Fruit fly (Drosophila melanogaster) whole organism, embryonic: ENCODE results near the gene CG32719.

ENCODE experiments used
- CG10366 ChIP-seq: fragments of 200-800 bp; sonication (Bioruptor generic); IDR thresholded peaks from 2 replicates; pipeline ENCODE4 v1.3.6; 2022; ENCODE audit warnings: missing biosample characterization, missing genetic modification characterization
- CG11093 ChIP-seq: fragments of 200-800 bp; sonication (Bioruptor generic); IDR thresholded peaks from 3 replicates; pipeline ENCODE4 v1.3.6; 2022; ENCODE audit warnings: missing biosample characterization, missing genetic modification characterization
- CG11504 ChIP-seq: fragments of 200-800 bp; sonication (Bioruptor generic); optimal IDR thresholded peaks from 3 replicates; lab custom pipeline; 2019; ENCODE audit warnings: missing biosample characterization, mild to moderate bottlenecking, missing genetic modification characterization, moderate library complexity
- CG12391 ChIP-seq: fragments of 200-800 bp; sonication (Bioruptor generic); optimal IDR thresholded peaks from 3 replicates; lab custom pipeline; 2018; ENCODE audit warnings: missing biosample characterization, mild to moderate bottlenecking, missing genetic modification characterization, moderate library complexity
- CG14710 ChIP-seq: fragments of 200-800 bp; sonication (Bioruptor generic); optimal IDR thresholded peaks from 3 replicates; lab custom pipeline; 2019; ENCODE audit warnings: missing biosample characterization, mild to moderate bottlenecking, missing genetic modification characterization, moderate library complexity
- CG15269 ChIP-seq: fragments of 200-800 bp; sonication (Bioruptor generic); optimal IDR thresholded peaks from 2 replicates; lab custom pipeline; 2018; ENCODE audit warnings: missing biosample characterization, mild to moderate bottlenecking, missing genetic modification characterization, moderate library complexity
- CG17359 ChIP-seq: fragments of 200-800 bp; sonication (Bioruptor generic); optimal IDR thresholded peaks from 3 replicates; lab custom pipeline; 2018; ENCODE audit warnings: missing biosample characterization, mild to moderate bottlenecking, missing genetic modification characterization, moderate library complexity
- CG18764 ChIP-seq: fragments of 200-800 bp; sonication (Bioruptor generic); optimal IDR thresholded peaks from 3 replicates; lab custom pipeline; 2016; ENCODE audit warnings: missing biosample characterization, missing genetic modification characterization
- CG2678 ChIP-seq: fragments of 200-800 bp; sonication (Bioruptor generic); optimal IDR thresholded peaks from 3 replicates; lab custom pipeline; 2019; ENCODE audit warnings: missing biosample characterization, mild to moderate bottlenecking, missing genetic modification characterization, moderate library complexity
- CG32767 ChIP-seq: fragments of 200-800 bp; sonication (Bioruptor generic); IDR thresholded peaks from 2 replicates; pipeline ENCODE4 v1.3.6; 2022; ENCODE audit warnings: missing biosample characterization, missing genetic modification characterization
- CG32772 ChIP-seq: fragments of 200-800 bp; sonication (Bioruptor generic); IDR thresholded peaks from 2 replicates; pipeline ENCODE4 v1.3.6; 2022; ENCODE audit warnings: missing biosample characterization, missing genetic modification characterization
- CG3838 ChIP-seq: fragments of 200-800 bp; sonication (Bioruptor generic); optimal IDR thresholded peaks from 3 replicates; lab custom pipeline; 2016; ENCODE audit warnings: missing biosample characterization, missing genetic modification characterization
- CG8388 ChIP-seq: fragments of 200-800 bp; sonication (Bioruptor generic); optimal IDR thresholded peaks from 2 replicates; lab custom pipeline; 2019; ENCODE audit warnings: missing biosample characterization, mild to moderate bottlenecking, missing genetic modification characterization, moderate library complexity
- CG8924 ChIP-seq: fragments of 200-800 bp; optimal IDR thresholded peaks from 3 replicates; lab custom pipeline; 2019; ENCODE audit warnings: missing biosample characterization, mild to moderate bottlenecking, missing genetic modification characterization, moderate library complexity
- Camta ChIP-seq: fragments of 200-800 bp; sonication (Bioruptor generic); optimal IDR thresholded peaks from 2 replicates; lab custom pipeline; 2016; ENCODE audit warnings: missing biosample characterization, missing genetic modification characterization
- CoRest ChIP-seq: fragments of 200-800 bp; sonication (Bioruptor generic); optimal IDR thresholded peaks from 3 replicates; lab custom pipeline; 2018; ENCODE audit warnings: missing biosample characterization, mild to moderate bottlenecking, missing genetic modification characterization, moderate library complexity
- E2f1 ChIP-seq: fragments of 200-800 bp; sonication (Bioruptor generic); IDR thresholded peaks from 2 replicates; pipeline ENCODE4 v1.3.6; 2022; ENCODE audit warnings: missing biosample characterization, missing genetic modification characterization
- E2f2 ChIP-seq: fragments of 200-800 bp; sonication (Bioruptor generic); IDR thresholded peaks from 2 replicates; pipeline ENCODE4 v1.3.6; 2022; ENCODE audit warnings: missing biosample characterization, missing genetic modification characterization
- Hand ChIP-seq: fragments of 200-800 bp; sonication (Bioruptor generic); optimal IDR thresholded peaks from 2 replicates; lab custom pipeline; 2017; ENCODE audit warnings: mild to moderate bottlenecking, missing biosample characterization, missing genetic modification reagents, missing genetic modification characterization
- HmgD ChIP-seq: fragments of 200-800 bp; sonication (Bioruptor generic); optimal IDR thresholded peaks from 3 replicates; lab custom pipeline; 2016; ENCODE audit warnings: missing biosample characterization, missing genetic modification characterization
- Hmx ChIP-seq: fragments of 200-800 bp; sonication (Bioruptor generic); optimal IDR thresholded peaks from 2 replicates; lab custom pipeline; 2016; ENCODE audit warnings: missing biosample characterization, missing genetic modification characterization
- Kr ChIP-seq: fragments of 200-800 bp; sonication (Bioruptor generic); optimal IDR thresholded peaks from 2 replicates; lab custom pipeline; 2017; ENCODE audit warnings: missing biosample characterization, mild to moderate bottlenecking, missing genetic modification characterization
- MBD-R2 ChIP-seq: fragments of 200-800 bp; sonication (Bioruptor generic); IDR thresholded peaks from 2 replicates; pipeline ENCODE4 v1.3.6; 2022; ENCODE audit warnings: missing biosample characterization, missing genetic modification characterization
- Med ChIP-seq: fragments of 200-800 bp; sonication (Bioruptor generic); peaks from one replicate; lab custom pipeline; 2016; ENCODE audit warnings: missing biosample characterization, missing genetic modification characterization, mild to moderate bottlenecking, inconsistent platforms, moderate library complexity
- Nf-YC ChIP-seq: fragments of 200-800 bp; optimal IDR thresholded peaks from 3 replicates; lab custom pipeline; 2019; ENCODE audit warnings: missing biosample characterization, mild to moderate bottlenecking, missing genetic modification characterization, moderate library complexity
- Oaz ChIP-seq: fragments of 200-800 bp; sonication (Bioruptor generic); IDR thresholded peaks from 2 replicates; pipeline ENCODE4 v1.3.6; 2022; ENCODE audit warnings: missing biosample characterization, missing genetic modification characterization
- Oli ChIP-seq: fragments of 200-800 bp; sonication (Bioruptor generic); optimal IDR thresholded peaks from 2 replicates; lab custom pipeline; 2018; ENCODE audit warnings: missing biosample characterization, mild to moderate bottlenecking, missing genetic modification characterization, moderate library complexity
- Pdp1 ChIP-seq, 2 experiments: fragments of 200-800 bp; sonication (Bioruptor generic); optimal IDR thresholded peaks; 3 replicates each; lab custom pipeline; 2016; ENCODE audit warnings: missing biosample characterization in 2 of 2, missing genetic modification characterization in 2 of 2, mild to moderate bottlenecking in 1 of 2, moderate library complexity in 1 of 2
- Poxn ChIP-seq: fragments of 200-800 bp; sonication (Bioruptor generic); IDR thresholded peaks from 2 replicates; pipeline ENCODE4 v1.3.6; 2022; ENCODE audit warnings: missing biosample characterization, missing genetic modification characterization
- Ptx1 ChIP-seq: fragments of 200-800 bp; sonication (Bioruptor generic); IDR thresholded peaks from 2 replicates; pipeline ENCODE4 v1.3.6; 2022; ENCODE audit warnings: missing biosample characterization, missing genetic modification characterization
- Rfx ChIP-seq: fragments of 200-800 bp; sonication (Bioruptor generic); IDR thresholded peaks from 2 replicates; pipeline ENCODE4 v1.3.6; 2022; ENCODE audit warnings: missing biosample characterization, missing genetic modification characterization
- Xbp1 ChIP-seq: fragments of 200-800 bp; sonication (Bioruptor generic); optimal IDR thresholded peaks from 3 replicates; lab custom pipeline; 2016; ENCODE audit warnings: missing biosample characterization, mild to moderate bottlenecking, missing genetic modification characterization
- ap ChIP-seq: fragments of 200-800 bp; sonication (Bioruptor generic); IDR thresholded peaks from 2 replicates; pipeline ENCODE4 v1.3.6; 2022; ENCODE audit warnings: missing biosample characterization, missing genetic modification characterization
- chif ChIP-seq, 2 experiments: fragments of 200-800 bp; sonication (Bioruptor generic); optimal IDR thresholded peaks; 3 replicates each; lab custom pipeline; 2016; ENCODE audit warnings: missing biosample characterization in 2 of 2, missing genetic modification characterization in 2 of 2
- dmrt99B ChIP-seq: fragments of 200-800 bp; sonication (Bioruptor generic); optimal IDR thresholded peaks from 2 replicates; lab custom pipeline; 2018; ENCODE audit warnings: missing biosample characterization, mild to moderate bottlenecking, missing genetic modification characterization, moderate library complexity
- dpn ChIP-seq, 2 experiments: fragments of 200-800 bp; sonication (Bioruptor generic); optimal IDR thresholded peaks; 3 replicates each; lab custom pipeline; 2016; ENCODE audit warnings: missing biosample characterization in 2 of 2, missing genetic modification characterization in 2 of 2
- grau ChIP-seq: fragments of 200-800 bp; optimal IDR thresholded peaks from 3 replicates; lab custom pipeline; 2019; ENCODE audit warnings: missing biosample characterization, mild to moderate bottlenecking, missing genetic modification characterization, moderate library complexity
- hkb ChIP-seq, 2 experiments: fragments of 200-800 bp in 1 of 2; fragments of >200 bp in 1 of 2; sonication (Bioruptor generic) in 1 of 2; IDR thresholded peaks in 1 of 2; optimal IDR thresholded peaks in 1 of 2; 2 replicates each; pipeline versions ENCODE4 v1.3.6 to Lab custom; 2017 to 2022; ENCODE audit warnings: missing biosample characterization in 1 of 2, missing genetic modification characterization in 1 of 2
- jing ChIP-seq: fragments of 200-800 bp; sonication (Bioruptor generic); optimal IDR thresholded peaks from 2 replicates; lab custom pipeline; 2018; ENCODE audit warnings: missing biosample characterization, mild to moderate bottlenecking, missing genetic modification characterization
- lab ChIP-seq: fragments of 200-800 bp; sonication (Bioruptor generic); optimal IDR thresholded peaks from 3 replicates; lab custom pipeline; 2017; ENCODE audit warnings: missing biosample characterization, missing genetic modification characterization, mild to moderate bottlenecking, moderate library complexity, missing genetic modification reagents
- lmd ChIP-seq: fragments of 200-800 bp; sonication (Bioruptor generic); IDR thresholded peaks from 2 replicates; pipeline ENCODE4 v1.3.6; 2022; ENCODE audit warnings: missing biosample characterization, missing genetic modification characterization
- mam ChIP-seq: fragments of 200-800 bp; sonication (Bioruptor generic); optimal IDR thresholded peaks from 3 replicates; lab custom pipeline; 2016; ENCODE audit warnings: missing biosample characterization, missing genetic modification characterization
- nmo ChIP-seq: fragments of 200-800 bp; sonication (Bioruptor generic); optimal IDR thresholded peaks from 2 replicates; lab custom pipeline; 2018; ENCODE audit warnings: missing biosample characterization, mild to moderate bottlenecking, missing genetic modification characterization, moderate library complexity
- odd ChIP-seq: fragments of 200-800 bp; sonication (Bioruptor generic); optimal IDR thresholded peaks from 2 replicates; lab custom pipeline; 2017; ENCODE audit warnings: missing biosample characterization, mild to moderate bottlenecking, missing genetic modification characterization
- row ChIP-seq: fragments of 200-800 bp; sonication (Bioruptor generic); IDR thresholded peaks from 3 replicates; pipeline ENCODE4 v1.3.6; 2022; ENCODE audit warnings: missing biosample characterization, missing genetic modification characterization
- sisA ChIP-seq: fragments of 200-800 bp; sonication (Bioruptor generic); IDR thresholded peaks from 2 replicates; pipeline ENCODE4 v1.3.6; 2022; ENCODE audit warnings: missing biosample characterization, missing genetic modification characterization
- ssp ChIP-seq: fragments of 200-800 bp; sonication (Bioruptor generic); IDR thresholded peaks from 2 replicates; pipeline ENCODE4 v1.3.6; 2022; ENCODE audit warnings: missing biosample characterization, missing genetic modification characterization
- ttk ChIP-seq: fragments of 200-800 bp; sonication (Bioruptor generic); IDR thresholded peaks from 2 replicates; pipeline ENCODE4 v2.1.2; 2022; ENCODE audit warnings: missing biosample characterization, missing genetic modification characterization
- unpg ChIP-seq: fragments of 200-800 bp; sonication (Bioruptor generic); optimal IDR thresholded peaks from 3 replicates; lab custom pipeline; 2018; ENCODE audit warnings: missing biosample characterization, mild to moderate bottlenecking, missing genetic modification characterization, moderate library complexity
- vvl ChIP-seq: fragments of 200-800 bp; sonication (Bioruptor generic); IDR thresholded peaks from 2 replicates; pipeline ENCODE4 v1.3.6; 2022; ENCODE audit warnings: missing biosample characterization, missing genetic modification characterization

Gene CG32719

dm6 chrX:7519812-7520211 lies 28.0 kb downstream of the CG32719 start (continued):
- TF ChIP-seq chif (GFP tag; optimal IDR thresholded peaks at IDR 0.05; lab: Kevin White, UChicago) (peak; percentile 8 to 11), CG8388 (peak; percentile 9), Oli (tag; lab: Kevin White, UChicago) (peak; percentile 21), Hand (GFP tag; lab: Kevin White, UChicago) (peak; percentile 3), Pdp1 (GFP tag; optimal IDR thresholded peaks at IDR 0.05; lab: Kevin White, UChicago) (peak in 1 of 2 experiments; percentile 2), sisA (GFP tag; lab: Robert Waterston, UW) (peak; percentile 53), Poxn (GFP tag; lab: Robert Waterston, UW) (no peak), HmgD (GFP tag; lab: Kevin White, UChicago) (no peak), CG12391 (tag; lab: Kevin White, UChicago) (peak; percentile 7), CG2678 (tag; lab: Kevin White, UChicago) (peak; percentile 49), dmrt99B (tag; lab: Kevin White, UChicago) (peak; percentile 43), lab (GFP tag; lab: Kevin White, UChicago) (peak; percentile 57), ap (no peak; the same call in 1 of the 2 replicates), CG3838 (GFP tag; lab: Kevin White, UChicago) (no peak), Rfx (peak; percentile 51), nmo (GFP tag; lab: Kevin White, UChicago) (peak; percentile 16), E2f1 (GFP tag; lab: Robert Waterston, UW) (peak; percentile 18; the same call in 1 of the 2 replicates), CG11504 (tag; lab: Kevin White, UChicago) (peak; percentile 49), CG11093 (GFP tag; lab: Robert Waterston, UW) (0 out of 3 replicates have a peak, but pooled peaks have one; percentile 25), Nf-YC (tag; lab: Kevin White, UChicago) (no peak), CoRest (tag; lab: Kevin White, UChicago) (no peak), Xbp1 (GFP tag; lab: Kevin White, UChicago) (peak; percentile 32), Med (GFP tag; lab: Kevin White, UChicago) (peak; percentile 85), Oaz (no peak), CG17359 (tag; lab: Kevin White, UChicago) (peak; percentile 34), Ptx1 (GFP tag; lab: Robert Waterston, UW) (peak; percentile 47), lmd (peak; percentile 43; the same call in 1 of the 2 replicates), jing (no peak), MBD-R2 (GFP tag; lab: Robert Waterston, UW) (no peak), dpn (GFP tag; optimal IDR thresholded peaks at IDR 0.05; lab: Kevin White, UChicago) (peak in 1 of 2 experiments; percentile 5), CG15269 (tag; lab: Kevin White, UChicago) (no peak), hkb (optimal IDR thresholded peaks at IDR 0.05; lab: Kevin White, UChicago) (no peak), hkb (GFP tag; IDR thresholded peaks at IDR 0.05; lab: Robert Waterston, UW) (peak; percentile 52; the same call in 1 of the 2 replicates), grau (tag; lab: Kevin White, UChicago) (peak; percentile 30), ttk (GFP tag; lab: Robert Waterston, UW) (peak; percentile 50; the same call in 1 of the 2 replicates), Camta (GFP tag; lab: Kevin White, UChicago) (no peak), row (GFP tag; lab: Robert Waterston, UW) (peak; percentile 68), CG8924 (tag; lab: Kevin White, UChicago) (peak; percentile 17), odd (GFP tag; lab: Kevin White, UChicago) (no peak), CG32767 (GFP tag; lab: Robert Waterston, UW) (0 out of 2 replicates have a peak, but pooled peaks have one; percentile 13), mam (GFP tag; lab: Kevin White, UChicago) (peak; percentile 2), Kr (no peak), Hmx (no peak), E2f2 (GFP tag; lab: Robert Waterston, UW) (peak; percentile 22; the same call in 1 of the 2 replicates), ssp (GFP tag; lab: Robert Waterston, UW) (peak; percentile 23; the same call in 1 of the 2 replicates), vvl (GFP tag; lab: Robert Waterston, UW) (peak; percentile 45; the same call in 1 of the 2 replicates), CG14710 (tag; lab: Kevin White, UChicago) (no peak), CG10366 (peak; percentile 25; the same call in 1 of the 2 replicates), CG18764 (GFP tag; lab: Kevin White, UChicago) (no peak), CG32772 (GFP tag; lab: Robert Waterston, UW) (0 out of 2 replicates have a peak, but pooled peaks have one; percentile 31), unpg (GFP tag; lab: Kevin White, UChicago) (peak; percentile 11)
